Fruit fly (Drosophila melanogaster) whole organism, embryonic: ENCODE data around the gene LysRS.

ENCODE experiments used
- Abd-B ChIP-seq: fragments of 200-800 bp; sonication (Bioruptor generic); optimal IDR thresholded peaks from 2 replicates; lab custom pipeline; 2018; ENCODE audit warnings: missing biosample characterization, mild to moderate bottlenecking, missing genetic modification characterization, moderate library complexity
- Bdp1 ChIP-seq: fragments of 200-800 bp; sonication (Bioruptor generic); optimal IDR thresholded peaks from 3 replicates; lab custom pipeline; 2016; ENCODE audit warnings: missing biosample characterization, missing genetic modification characterization
- BtbVII ChIP-seq: fragments of 200-800 bp; sonication (Bioruptor generic); optimal IDR thresholded peaks from 3 replicates; lab custom pipeline; 2017; ENCODE audit warnings: missing biosample characterization, mild to moderate bottlenecking, missing genetic modification characterization
- CG1024 ChIP-seq: fragments of 200-800 bp; sonication (Bioruptor generic); IDR thresholded peaks from 2 replicates; pipeline ENCODE4 v1.3.6; 2022; ENCODE audit warnings: missing biosample characterization, missing genetic modification characterization
- CG11560 ChIP-seq: fragments of 200-800 bp; sonication (Bioruptor generic); IDR thresholded peaks from 3 replicates; pipeline ENCODE4 v1.3.6; 2022; ENCODE audit warnings: missing biosample characterization, missing genetic modification characterization
- CG12104 ChIP-seq: fragments of 200-800 bp; sonication (Bioruptor generic); optimal IDR thresholded peaks from 3 replicates; lab custom pipeline; 2016; ENCODE audit warnings: missing biosample characterization, missing genetic modification characterization
- CG12299 ChIP-seq: fragments of 200-800 bp; sonication (Bioruptor generic); optimal IDR thresholded peaks from 2 replicates; lab custom pipeline; 2018; ENCODE audit warnings: missing biosample characterization, mild to moderate bottlenecking, missing genetic modification characterization
- CG12744 ChIP-seq: fragments of 200-800 bp; sonication (Bioruptor generic); optimal IDR thresholded peaks from 2 replicates; lab custom pipeline; 2016; ENCODE audit warnings: missing biosample characterization, missing genetic modification characterization
- CG13775 ChIP-seq: fragments of 200-800 bp; sonication (Bioruptor generic); optimal IDR thresholded peaks from 3 replicates; lab custom pipeline; 2017; ENCODE audit warnings: missing biosample characterization, mild to moderate bottlenecking, missing genetic modification characterization
- CG1602 ChIP-seq: fragments of 200-800 bp; sonication (Bioruptor generic); optimal IDR thresholded peaks from 3 replicates; lab custom pipeline; 2016; ENCODE audit warnings: missing biosample characterization, missing genetic modification characterization
- CG16813 ChIP-seq: fragments of 200-800 bp; sonication (Bioruptor generic); IDR thresholded peaks from 3 replicates; pipeline ENCODE4 v1.3.6; 2022; ENCODE audit warnings: missing biosample characterization, missing genetic modification characterization; ENCODE audit not compliant: partially characterized antibody
- CG17612 ChIP-seq: fragments of 200-800 bp; sonication (Bioruptor generic); IDR thresholded peaks from 2 replicates; pipeline ENCODE4 v1.3.6; 2022; ENCODE audit warnings: missing biosample characterization, missing genetic modification characterization
- CG2678 ChIP-seq: fragments of 200-800 bp; sonication (Bioruptor generic); optimal IDR thresholded peaks from 3 replicates; lab custom pipeline; 2019; ENCODE audit warnings: missing biosample characterization, mild to moderate bottlenecking, missing genetic modification characterization, moderate library complexity
- CG3163 ChIP-seq: fragments of 200-800 bp; sonication (Bioruptor generic); optimal IDR thresholded peaks from 3 replicates; lab custom pipeline; 2016; ENCODE audit warnings: missing biosample characterization, missing genetic modification characterization
- CG4707 ChIP-seq: fragments of 200-800 bp; sonication (Bioruptor generic); optimal IDR thresholded peaks from 2 replicates; lab custom pipeline; 2018; ENCODE audit warnings: missing biosample characterization, mild to moderate bottlenecking, missing genetic modification characterization, moderate library complexity
- CG7786 ChIP-seq: fragments of 200-800 bp; sonication (Bioruptor generic); optimal IDR thresholded peaks from 2 replicates; lab custom pipeline; 2016; ENCODE audit warnings: missing biosample characterization, missing genetic modification characterization
- CG8089 ChIP-seq: fragments of 200-800 bp; sonication (Bioruptor generic); optimal IDR thresholded peaks from 3 replicates; lab custom pipeline; 2016; ENCODE audit warnings: missing biosample characterization, missing genetic modification characterization
- CG8290 ChIP-seq, 3 experiments: fragments of 200-800 bp; sonication (Bioruptor generic); optimal IDR thresholded peaks; 2 replicates each; lab custom pipeline; 2016 to 2019; ENCODE audit warnings: missing biosample characterization in 3 of 3, missing genetic modification characterization in 3 of 3, mild to moderate bottlenecking in 2 of 3, moderate library complexity in 1 of 3
- CHES-1-like ChIP-seq: fragments of 200-800 bp; sonication (Bioruptor generic); optimal IDR thresholded peaks from 2 replicates; lab custom pipeline; 2016; ENCODE audit warnings: missing biosample characterization, missing genetic modification characterization
- CTCF ChIP-seq: fragments of 200-800 bp; sonication (Bioruptor generic); optimal IDR thresholded peaks from 2 replicates; lab custom pipeline; 2017; ENCODE audit warnings: missing biosample characterization, mild to moderate bottlenecking, missing genetic modification characterization, moderate library complexity
- Camta ChIP-seq: fragments of 200-800 bp; sonication (Bioruptor generic); optimal IDR thresholded peaks from 2 replicates; lab custom pipeline; 2016; ENCODE audit warnings: missing biosample characterization, missing genetic modification characterization
- Chrac-16 ChIP-seq: fragments of 200-800 bp; sonication (Bioruptor generic); optimal IDR thresholded peaks from 3 replicates; lab custom pipeline; 2016; ENCODE audit warnings: missing biosample characterization, missing genetic modification characterization
- Dad ChIP-seq: fragments of 200-800 bp; sonication (Bioruptor generic); optimal IDR thresholded peaks from 3 replicates; lab custom pipeline; 2016; ENCODE audit warnings: missing biosample characterization, missing genetic modification characterization
- Dfd ChIP-seq, 2 experiments: fragments of >200 bp; optimal IDR thresholded peaks; 2 replicates each; lab custom pipeline; 2017; ENCODE audit warnings: missing biosample characterization in 2 of 2, missing genetic modification characterization in 2 of 2
- Gsc ChIP-seq: fragments of 200-800 bp; sonication (Bioruptor generic); IDR thresholded peaks from 2 replicates; pipeline ENCODE4 v1.3.6; 2022; ENCODE audit warnings: missing biosample characterization, missing genetic modification characterization
- Hand ChIP-seq: fragments of 200-800 bp; sonication (Bioruptor generic); optimal IDR thresholded peaks from 2 replicates; lab custom pipeline; 2017; ENCODE audit warnings: mild to moderate bottlenecking, missing biosample characterization, missing genetic modification reagents, missing genetic modification characterization
- Hey ChIP-seq: fragments of 200-800 bp; sonication (Bioruptor generic); optimal IDR thresholded peaks from 3 replicates; lab custom pipeline; 2018; ENCODE audit warnings: missing biosample characterization, mild to moderate bottlenecking, missing genetic modification characterization
- Hmx ChIP-seq: fragments of 200-800 bp; sonication (Bioruptor generic); optimal IDR thresholded peaks from 2 replicates; lab custom pipeline; 2016; ENCODE audit warnings: missing biosample characterization, missing genetic modification characterization
- Mes4 ChIP-seq: fragments of 200-800 bp; sonication (Bioruptor generic); optimal IDR thresholded peaks from 2 replicates; lab custom pipeline; 2016; ENCODE audit warnings: missing biosample characterization, missing genetic modification characterization
- NfI ChIP-seq: fragments of 200-800 bp; sonication (Bioruptor generic); optimal IDR thresholded peaks from 3 replicates; lab custom pipeline; 2018; ENCODE audit warnings: missing biosample characterization, mild to moderate bottlenecking, missing genetic modification characterization, moderate library complexity
- Rfx ChIP-seq: fragments of 200-800 bp; sonication (Bioruptor generic); IDR thresholded peaks from 2 replicates; pipeline ENCODE4 v1.3.6; 2022; ENCODE audit warnings: missing biosample characterization, missing genetic modification characterization
- cas ChIP-seq: fragments of 200-800 bp; sonication (Bioruptor generic); IDR thresholded peaks from 2 replicates; pipeline ENCODE4 v1.3.6; 2022; ENCODE audit warnings: missing biosample characterization, missing genetic modification characterization
- chif ChIP-seq, 2 experiments: fragments of 200-800 bp; sonication (Bioruptor generic); optimal IDR thresholded peaks; 3 replicates each; lab custom pipeline; 2016; ENCODE audit warnings: missing biosample characterization in 2 of 2, missing genetic modification characterization in 2 of 2
- chm ChIP-seq: fragments of 200-800 bp; sonication (Bioruptor generic); IDR thresholded peaks from 2 replicates; pipeline ENCODE4 v1.3.6; 2022; ENCODE audit warnings: missing biosample characterization, missing genetic modification characterization
- ci ChIP-seq: fragments of 200-800 bp; sonication (Bioruptor generic); IDR thresholded peaks from 3 replicates; pipeline ENCODE4 v1.3.6; 2022; ENCODE audit warnings: missing biosample characterization, missing genetic modification characterization
- danr ChIP-seq: fragments of 200-800 bp; sonication (Bioruptor generic); IDR thresholded peaks from 2 replicates; pipeline ENCODE4 v1.3.6; 2022; ENCODE audit warnings: missing biosample characterization, missing genetic modification characterization
- gce ChIP-seq: fragments of 200-800 bp; sonication (Bioruptor generic); IDR thresholded peaks from 3 replicates; pipeline ENCODE4 v1.3.6; 2022; ENCODE audit warnings: missing biosample characterization, missing genetic modification characterization
- ken ChIP-seq: fragments of 200-800 bp; sonication (Bioruptor generic); IDR thresholded peaks from 3 replicates; pipeline ENCODE4 v1.3.6; 2022; ENCODE audit warnings: missing biosample characterization, missing genetic modification characterization
- lilli ChIP-seq: fragments of 200-800 bp; sonication (Bioruptor generic); optimal IDR thresholded peaks from 3 replicates; lab custom pipeline; 2016; ENCODE audit warnings: missing biosample characterization, missing genetic modification characterization
- mam ChIP-seq: fragments of 200-800 bp; sonication (Bioruptor generic); optimal IDR thresholded peaks from 3 replicates; lab custom pipeline; 2016; ENCODE audit warnings: missing biosample characterization, missing genetic modification characterization
- otp ChIP-seq: fragments of 200-800 bp; sonication (Bioruptor generic); IDR thresholded peaks from 3 replicates; pipeline ENCODE4, ENCODE4 v1.3.6; 2022; ENCODE audit warnings: missing biosample characterization, missing genetic modification characterization
- pan ChIP-seq, 4 experiments: fragments of >200 bp in 3 of 4; fragments of 200-800 bp in 1 of 4; sonication (Bioruptor generic) in 1 of 4; optimal IDR thresholded peaks in 3 of 4; IDR thresholded peaks in 1 of 4; 2 replicates each; pipeline versions ENCODE4 v1.3.6 to Lab custom; 2017 to 2022; ENCODE audit warnings: missing biosample characterization in 2 of 4, missing genetic modification characterization in 2 of 4, mixed read lengths in 1 of 4
- pita ChIP-seq: fragments of 200-800 bp; sonication (Bioruptor generic); optimal IDR thresholded peaks from 2 replicates; lab custom pipeline; 2017; ENCODE audit warnings: missing biosample characterization, mild to moderate bottlenecking, missing genetic modification characterization
- ranshi ChIP-seq: fragments of 200-800 bp; sonication (Bioruptor generic); IDR thresholded peaks from 2 replicates; pipeline ENCODE4 v1.3.6; 2022; ENCODE audit warnings: missing biosample characterization, missing genetic modification characterization
- repo ChIP-seq: fragments of 200-800 bp; sonication (Bioruptor generic); optimal IDR thresholded peaks from 2 replicates; lab custom pipeline; 2016; ENCODE audit warnings: missing biosample characterization, missing genetic modification characterization
- row ChIP-seq: fragments of 200-800 bp; sonication (Bioruptor generic); IDR thresholded peaks from 3 replicates; pipeline ENCODE4 v1.3.6; 2022; ENCODE audit warnings: missing biosample characterization, missing genetic modification characterization
- sens-2 ChIP-seq: fragments of 200-800 bp; sonication (Bioruptor generic); IDR thresholded peaks from 2 replicates; pipeline ENCODE4 v1.3.6; 2022; ENCODE audit warnings: missing biosample characterization, missing genetic modification characterization
- sqz ChIP-seq: fragments of 200-800 bp; sonication (Bioruptor generic); optimal IDR thresholded peaks from 3 replicates; lab custom pipeline; 2018; ENCODE audit warnings: missing biosample characterization, mild to moderate bottlenecking, missing genetic modification characterization
- tio ChIP-seq: fragments of 200-800 bp; sonication (Bioruptor generic); optimal IDR thresholded peaks from 2 replicates; lab custom pipeline; 2017; ENCODE audit warnings: missing biosample characterization, missing genetic modification characterization, inconsistent platforms
- trh ChIP-seq: fragments of 200-800 bp; sonication (Bioruptor generic); optimal IDR thresholded peaks from 2 replicates; lab custom pipeline; 2016; ENCODE audit warnings: missing biosample characterization, missing genetic modification characterization
- usp ChIP-seq: fragments of >200 bp; optimal IDR thresholded peaks from 2 replicates; lab custom pipeline; 2017; ENCODE audit warnings: missing biosample characterization, missing genetic modification characterization
- vfl ChIP-seq: fragments of 200-800 bp; sonication (Bioruptor generic); optimal IDR thresholded peaks from 2 replicates; lab custom pipeline; 2016; ENCODE audit warnings: missing biosample characterization, missing genetic modification characterization
- vvl ChIP-seq: fragments of 200-800 bp; sonication (Bioruptor generic); IDR thresholded peaks from 2 replicates; pipeline ENCODE4 v1.3.6; 2022; ENCODE audit warnings: missing biosample characterization, missing genetic modification characterization

The LysRS gene

dm6 chrX:9641184-9641772 is 32.6 kb upstream of the LysRS start (continued):
- TF ChIP-seq CG1602, result peak; percentile 13
- peak; percentile 78 for TF ChIP-seq BtbVII (GFP tag; lab: Kevin White, UChicago)
- no peak for TF ChIP-seq usp
- peak; percentile 51 for TF ChIP-seq CG13775 (GFP tag; lab: Kevin White, UChicago)
- no peak for TF ChIP-seq otp
- no peak for TF ChIP-seq CG8290 (GFP tag; optimal IDR thresholded peaks at IDR 0.05; lab: Kevin White, UChicago)
- peak in 1 of 2 experiments; percentile 31 for TF ChIP-seq CG8290 (tag; optimal IDR thresholded peaks at IDR 0.05; lab: Kevin White, UChicago)
- TF ChIP-seq ken, result peak; percentile 9; the same call in 1 of the 3 replicates
- TF ChIP-seq Hmx (GFP tag; lab: Kevin White, UChicago), result peak; percentile 36
- no peak for TF ChIP-seq CG12744 (GFP tag; lab: Kevin White, UChicago)
- no peak for TF ChIP-seq Bdp1
- TF ChIP-seq Mes4 (GFP tag; lab: Kevin White, UChicago), result no peak
- peak; percentile 73 for TF ChIP-seq row (GFP tag; lab: Robert Waterston, UW)
- TF ChIP-seq CG16813 (GFP tag; lab: Robert Waterston, UW), result no peak
- TF ChIP-seq gce, result no peak; the same call in 2 of the 3 replicates
- peak; percentile 73 for TF ChIP-seq NfI (GFP tag; lab: Kevin White, UChicago)
- TF ChIP-seq CG12299 (tag; lab: Kevin White, UChicago), result peak; percentile 80
- no peak for TF ChIP-seq CTCF
- TF ChIP-seq Camta, result no peak
- TF ChIP-seq vvl (GFP tag; lab: Robert Waterston, UW), result peak; percentile 76
- TF ChIP-seq Dfd (GFP tag; optimal IDR thresholded peaks at IDR 0.05; lab: Kevin White, UChicago), result no peak
- TF ChIP-seq CG11560 (tag; lab: Robert Waterston, UW), result no peak
- TF ChIP-seq CG7786 (GFP tag; lab: Kevin White, UChicago), result peak; percentile 17
- TF ChIP-seq CG8089, result no peak
- peak; percentile 28 for TF ChIP-seq Abd-B (GFP tag; lab: Kevin White, UChicago)
- no peak for TF ChIP-seq CG17612
- peak; percentile 76 for TF ChIP-seq ranshi (GFP tag; lab: Robert Waterston, UW)
- TF ChIP-seq sqz (GFP tag; lab: Kevin White, UChicago), result no peak
- no peak for TF ChIP-seq ci (GFP tag; lab: Robert Waterston, UW)
- peak; percentile 97 for TF ChIP-seq CG3163 (GFP tag; lab: Kevin White, UChicago)
- TF ChIP-seq Hand (GFP tag; lab: Kevin White, UChicago), result peak; percentile 75
- no peak for TF ChIP-seq pan (optimal IDR thresholded peaks at IDR 0.05; lab: Kevin White, UChicago)
- peak in 1 of 2 experiments; percentile 37 for TF ChIP-seq pan (GFP tag; optimal IDR thresholded peaks at IDR 0.05 in 1 of 2, IDR thresholded peaks at IDR 0.05 in 1 of 2)
- TF ChIP-seq CG12104 (GFP tag; lab: Kevin White, UChicago), result peak; percentile 63
- TF ChIP-seq chm (GFP tag; lab: Robert Waterston, UW), result peak; percentile 37; the same call in 1 of the 2 replicates
- TF ChIP-seq pita (GFP tag; lab: Kevin White, UChicago), result no peak
- TF ChIP-seq CHES-1-like (GFP tag; lab: Kevin White, UChicago), result no peak
- TF ChIP-seq CG4707, result no peak
- no peak for TF ChIP-seq repo

dm6 chrX:9640690-9641149 is 32.0 kb upstream of the LysRS start:
- peak; percentile 86 for TF ChIP-seq Chrac-16
- no peak for TF ChIP-seq Gsc
- TF ChIP-seq chif (GFP tag; optimal IDR thresholded peaks at IDR 0.05; lab: Kevin White, UChicago), result peak; percentile 89 to 93
- peak; percentile 98 for TF ChIP-seq Rfx (GFP tag; lab: Robert Waterston, UW)
- TF ChIP-seq CG2678 (tag; lab: Kevin White, UChicago), result peak; percentile 99
- TF ChIP-seq CG1024, result peak; percentile 80
- TF ChIP-seq danr (GFP tag; lab: Robert Waterston, UW), result peak; percentile 90; the same call in 1 of the 2 replicates
- TF ChIP-seq Dad (GFP tag; lab: Kevin White, UChicago), result peak; percentile 97
- peak; percentile 95 for TF ChIP-seq vfl (GFP tag; lab: Kevin White, UChicago)
- TF ChIP-seq mam (GFP tag; lab: Kevin White, UChicago), result peak; percentile 95
- peak; percentile 87 for TF ChIP-seq tio (GFP tag; lab: Kevin White, UChicago)
- TF ChIP-seq Hey, result peak; percentile 89
- peak; percentile 90 for TF ChIP-seq trh (GFP tag; lab: Kevin White, UChicago)
- peak; percentile 91 for TF ChIP-seq cas (GFP tag; lab: Robert Waterston, UW)
- TF ChIP-seq lilli (GFP tag; lab: Kevin White, UChicago), result peak; percentile 98
- TF ChIP-seq sens-2, result peak; percentile 93
